Worm (Caenorhabditis elegans) whole organism, mixed stage, embryonic: Measurements from ENCODE around the gene ZK54.3.

Experiments
- M03D4.4 ChIP-seq: sonication (generic microtip); optimal IDR thresholded peaks from 2 replicates; lab custom pipeline; 2017; ENCODE audit warnings: mild to moderate bottlenecking, missing genetic modification characterization, missing compliant biosample characterization
- bed-3 ChIP-seq: fragments of 200-800 bp; sonication (Bioruptor generic); optimal IDR thresholded peaks from 3 replicates; lab custom pipeline; 2018; ENCODE audit warnings: mild to moderate bottlenecking, missing genetic modification characterization, moderate library complexity, missing compliant biosample characterization
- blmp-1 ChIP-seq: fragments of 150-350 bp; optimal IDR thresholded peaks from 2 replicates; lab custom pipeline; 2014; ENCODE audit warnings: missing biosample characterization, missing genetic modification characterization
- ceh-39 ChIP-seq: fragments of 150-350 bp; optimal IDR thresholded peaks from 2 replicates; lab custom pipeline; 2014; ENCODE audit warnings: missing biosample characterization, missing genetic modification characterization
- ceh-43 ChIP-seq: fragments of 200-800 bp; sonication (Bioruptor generic); optimal IDR thresholded peaks from 2 replicates; lab custom pipeline; 2018; ENCODE audit warnings: mild to moderate bottlenecking, missing genetic modification characterization, moderate library complexity, missing compliant biosample characterization
- ceh-83 ChIP-seq: fragments of 200-800 bp; sonication (Bioruptor generic); optimal IDR thresholded peaks from 2 replicates; lab custom pipeline; 2018; ENCODE audit warnings: mild to moderate bottlenecking, missing genetic modification characterization, missing compliant biosample characterization
- ces-1 ChIP-seq: fragments of 150-350 bp; optimal IDR thresholded peaks from 2 replicates; lab custom pipeline; 2014; ENCODE audit warnings: missing biosample characterization, missing genetic modification reagents, missing genetic modification characterization
- cnd-1 ChIP-seq: fragments of 200-800 bp; sonication (Bioruptor generic); optimal IDR thresholded peaks from 2 replicates; lab custom pipeline; 2018; ENCODE audit warnings: mild to moderate bottlenecking, missing genetic modification characterization, missing compliant biosample characterization
- drap-1 ChIP-seq: fragments of 200-800 bp; sonication (Bioruptor generic); optimal IDR thresholded peaks from 3 replicates; lab custom pipeline; 2018; ENCODE audit warnings: mild to moderate bottlenecking, missing genetic modification characterization, missing compliant biosample characterization
- elt-1 ChIP-seq: sonication (generic microtip); optimal IDR thresholded peaks from 2 replicates; lab custom pipeline; 2017; ENCODE audit warnings: missing genetic modification characterization, mild to moderate bottlenecking, missing compliant biosample characterization, antibody characterized with exemption, moderate library complexity, borderline replicate concordance; ENCODE audit not compliant: insufficient read depth
- elt-3 ChIP-seq: fragments of 150-350 bp; optimal IDR thresholded peaks from 2 replicates; lab custom pipeline; 2014; ENCODE audit warnings: missing biosample characterization, missing genetic modification characterization
- flh-1 ChIP-seq: fragments of 200-800 bp; sonication (Bioruptor generic); optimal IDR thresholded peaks from 2 replicates; lab custom pipeline; 2018; ENCODE audit warnings: mild to moderate bottlenecking, missing genetic modification characterization, moderate library complexity, missing compliant biosample characterization
- ham-2 ChIP-seq: fragments of 200-800 bp; sonication (Bioruptor generic); optimal IDR thresholded peaks from 2 replicates; lab custom pipeline; 2018; ENCODE audit warnings: mild to moderate bottlenecking, missing genetic modification characterization, missing compliant biosample characterization
- hlh-1 ChIP-seq: fragments of 150-350 bp; optimal IDR thresholded peaks from 2 replicates; lab custom pipeline; 2014; ENCODE audit warnings: missing biosample characterization, missing genetic modification reagents, missing genetic modification characterization
- lin-13 ChIP-seq: fragments of 150-350 bp; optimal IDR thresholded peaks from 2 replicates; lab custom pipeline; 2014; ENCODE audit warnings: missing biosample characterization, missing genetic modification characterization
- lin-32 ChIP-seq: fragments of 200-800 bp; sonication (Bioruptor generic); optimal IDR thresholded peaks from 2 replicates; lab custom pipeline; 2018; ENCODE audit warnings: mild to moderate bottlenecking, missing genetic modification characterization, missing compliant biosample characterization
- lsy-2 ChIP-seq: fragments of 150-350 bp; optimal IDR thresholded peaks from 2 replicates; lab custom pipeline; 2014; ENCODE audit warnings: missing biosample characterization, missing genetic modification characterization
- mep-1 ChIP-seq: fragments of 150-350 bp; optimal IDR thresholded peaks from 2 replicates; lab custom pipeline; 2017; ENCODE audit warnings: missing biosample characterization, missing genetic modification reagents, missing genetic modification characterization, inconsistent platforms
- mls-2 ChIP-seq: sonication (generic microtip); optimal IDR thresholded peaks from 2 replicates; lab custom pipeline; 2016; ENCODE audit warnings: mild to moderate bottlenecking, missing genetic modification characterization, moderate library complexity, missing compliant biosample characterization
- nhr-12 ChIP-seq: fragments of 150-350 bp; optimal IDR thresholded peaks from 2 replicates; lab custom pipeline; 2014; ENCODE audit warnings: missing biosample characterization, missing genetic modification characterization
- nhr-2 ChIP-seq: fragments of 150-350 bp; optimal IDR thresholded peaks from 2 replicates; lab custom pipeline; 2014; ENCODE audit warnings: missing biosample characterization, missing genetic modification characterization
- nhr-237 ChIP-seq: fragments of 150-350 bp; optimal IDR thresholded peaks from 2 replicates; lab custom pipeline; 2014; ENCODE audit warnings: missing biosample characterization, missing genetic modification characterization
- nhr-76 ChIP-seq: sonication (generic microtip); optimal IDR thresholded peaks from 2 replicates; lab custom pipeline; 2017; ENCODE audit warnings: missing biosample characterization, missing genetic modification characterization
- pha-4 ChIP-seq: fragments of 150-350 bp; optimal IDR thresholded peaks from 2 replicates; lab custom pipeline; 2018; ENCODE audit warnings: missing biosample characterization, missing genetic modification reagents, missing genetic modification characterization
- sem-2 ChIP-seq: fragments of 200-800 bp; sonication (Bioruptor generic); optimal IDR thresholded peaks from 2 replicates; lab custom pipeline; 2018; ENCODE audit warnings: mild to moderate bottlenecking, missing genetic modification characterization, missing compliant biosample characterization
- snpc-4 ChIP-seq: fragments of 150-350 bp; optimal IDR thresholded peaks from 2 replicates; lab custom pipeline; 2014; ENCODE audit warnings: missing biosample characterization, missing genetic modification characterization
- sptf-1 ChIP-seq: sonication (generic microtip); optimal IDR thresholded peaks from 2 replicates; lab custom pipeline; 2017; ENCODE audit warnings: mild to moderate bottlenecking, missing genetic modification characterization, moderate library complexity, missing compliant biosample characterization
- unc-39 ChIP-seq: fragments of 150-350 bp; optimal IDR thresholded peaks from 2 replicates; lab custom pipeline; 2014; ENCODE audit warnings: missing biosample characterization, missing genetic modification characterization
- unc-62 ChIP-seq: fragments of 150-350 bp; optimal IDR thresholded peaks from 2 replicates; lab custom pipeline; 2014; ENCODE audit warnings: missing biosample characterization, missing genetic modification reagents, missing genetic modification characterization
- zip-8 ChIP-seq: fragments of 150-350 bp; optimal IDR thresholded peaks from 2 replicates; lab custom pipeline; 2014; ENCODE audit warnings: missing biosample characterization, missing genetic modification characterization
- ztf-11 ChIP-seq: fragments of 150-350 bp; optimal IDR thresholded peaks from 2 replicates; lab custom pipeline; 2014; ENCODE audit warnings: missing biosample characterization, missing genetic modification characterization

The ZK54.3 gene

ce11 chrX:17475974-17476373 lies 9.2 kb upstream of the ZK54.3 start:
- TF ChIP-seq lsy-2 (tag; lab: Kevin White, UChicago) (no peak), ztf-11 (no peak)

ce11 chrX:17474521-17475170 lies 7.8 kb upstream of the ZK54.3 start, which contains the start of gene tps-1:
Gene tps-1, minus strand, starts transcription at chrX:17474534.
- TF ChIP-seq mep-1 (tag; lab: Kevin White, UChicago) (no peak), mls-2 (no peak), nhr-2 (tag; lab: Kevin White, UChicago) (no peak), zip-8 (tag; lab: Kevin White, UChicago) (no peak), ces-1 (GFP tag; lab: Kevin White, UChicago) (no peak), lin-13 (no peak), lsy-2 (tag; lab: Kevin White, UChicago) (no peak), hlh-1 (tag; lab: Kevin White, UChicago) (no peak), elt-1 (tag; lab: Kevin White, UChicago) (no peak), sem-2 (GFP tag; lab: Kevin White, UChicago) (no peak), unc-62 (GFP tag; lab: Kevin White, UChicago) (no peak), M03D4.4 (no peak), ceh-43 (GFP tag; lab: Kevin White, UChicago) (no peak)
- TF ChIP-seq, all 35 proteins: peak for 0

- peak; percentile 76 for TF ChIP-seq hlh-1 (tag; lab: Kevin White, UChicago)
- no peak for TF ChIP-seq flh-1
Observed at ce11 chrX:17472917-17473316, 6.1 kb upstream of the ZK54.3 start.

- TF ChIP-seq ham-2 (no peak), hlh-1 (tag; lab: Kevin White, UChicago) (no peak), flh-1 (no peak), unc-62 (GFP tag; lab: Kevin White, UChicago) (no peak), lsy-2 (tag; lab: Kevin White, UChicago) (no peak), ztf-11 (no peak), nhr-237 (tag; lab: Kevin White, UChicago) (no peak), sptf-1 (tag; lab: Kevin White, UChicago) (no peak), unc-39 (tag; lab: Kevin White, UChicago) (no peak), mep-1 (tag; lab: Kevin White, UChicago) (no peak), cnd-1 (tag; lab: Kevin White, UChicago) (no peak), M03D4.4 (no peak), lin-32 (no peak), bed-3 (GFP tag; lab: Kevin White, UChicago) (no peak), nhr-12 (tag; lab: Kevin White, UChicago) (no peak), ceh-43 (GFP tag; lab: Kevin White, UChicago) (no peak)
- TF ChIP-seq, all 35 proteins: peak for 0
Observed at ce11 chrX:17471703-17472102, 4.9 kb upstream of the ZK54.3 start.

ce11 chrX:17468483-17468882 lies 1.7 kb upstream of the ZK54.3 start:
- no peak for TF ChIP-seq ham-2
- no peak for TF ChIP-seq drap-1 (GFP tag; lab: Kevin White, UChicago)
- TF ChIP-seq ceh-83 (GFP tag; lab: Kevin White, UChicago), result no peak
- TF ChIP-seq nhr-76, result no peak
- no peak for TF ChIP-seq hlh-1 (tag; lab: Kevin White, UChicago)
- no peak for TF ChIP-seq snpc-4
- no peak for TF ChIP-seq flh-1
- no peak for TF ChIP-seq M03D4.4
- TF ChIP-seq mls-2, result no peak
- no peak for TF ChIP-seq nhr-12 (tag; lab: Kevin White, UChicago)
- TF ChIP-seq elt-3, result no peak
- no peak for TF ChIP-seq nhr-237 (tag; lab: Kevin White, UChicago)

ce11 chrX:17464801-17465200 lies 2.0 kb downstream of the ZK54.3 start, which contains the start of gene slc-17.1:
Gene slc-17.1, minus strand, starts transcription at chrX:17464901.
- TF ChIP-seq ham-2 (no peak), sptf-1 (tag; lab: Kevin White, UChicago) (no peak), pha-4 (tag; lab: Kevin White, UChicago) (no peak), nhr-12 (tag; lab: Kevin White, UChicago) (no peak), lin-13 (no peak), mep-1 (tag; lab: Kevin White, UChicago) (no peak), ceh-39 (tag; lab: Kevin White, UChicago) (no peak), nhr-76 (no peak), snpc-4 (no peak), nhr-2 (tag; lab: Kevin White, UChicago) (no peak), drap-1 (GFP tag; lab: Kevin White, UChicago) (no peak), blmp-1 (tag; lab: Kevin White, UChicago) (no peak), zip-8 (tag; lab: Kevin White, UChicago) (no peak), ztf-11 (no peak), mls-2 (no peak), bed-3 (GFP tag; lab: Kevin White, UChicago) (no peak), nhr-237 (tag; lab: Kevin White, UChicago) (no peak), ceh-43 (GFP tag; lab: Kevin White, UChicago) (no peak)
